Worm (Caenorhabditis elegans) whole organism, early embryonic: ENCODE measurements around the gene nhr-189.

ENCODE experiments used
- B0310.2 ChIP-seq: sonication (generic microtip); optimal IDR thresholded peaks from 2 replicates; lab custom pipeline; 2016; ENCODE audit warnings: mild to moderate bottlenecking, missing genetic modification characterization, missing compliant biosample characterization
- F13C5.2 ChIP-seq: sonication (generic microtip); optimal IDR thresholded peaks from 2 replicates; lab custom pipeline; 2017; ENCODE audit warnings: mild to moderate bottlenecking, missing genetic modification characterization, inconsistent platforms, missing compliant biosample characterization
- aly-1 ChIP-seq: sonication (generic microtip); optimal IDR thresholded peaks from 2 replicates; lab custom pipeline; 2016; ENCODE audit warnings: missing genetic modification characterization, missing compliant biosample characterization
- ama-1 ChIP-seq: fragments of 150-350 bp; optimal IDR thresholded peaks from 2 replicates; lab custom pipeline; 2014
- ceh-13 ChIP-seq: fragments of 200-800 bp; sonication (Bioruptor generic); optimal IDR thresholded peaks from 2 replicates; lab custom pipeline; 2018; ENCODE audit warnings: mild to moderate bottlenecking, missing genetic modification characterization, missing compliant biosample characterization
- ceh-36 ChIP-seq: sonication (generic microtip); optimal IDR thresholded peaks from 2 replicates; lab custom pipeline; 2016; ENCODE audit warnings: missing genetic modification characterization, inconsistent platforms, missing compliant biosample characterization
- ets-7 ChIP-seq: sonication (generic microtip); optimal IDR thresholded peaks from 2 replicates; lab custom pipeline; 2016; ENCODE audit warnings: missing genotype, missing genetic modification characterization, missing compliant biosample characterization
- flt-1 ChIP-seq: fragments of 200-800 bp; sonication (Bioruptor generic); IDR thresholded peaks from 2 replicates; pipeline ENCODE4 v1.3.6; 2022; ENCODE audit warnings: missing genetic modification characterization, missing compliant biosample characterization
- hmbx-1 ChIP-seq: sonication (generic microtip); optimal IDR thresholded peaks from 2 replicates; lab custom pipeline; 2016; ENCODE audit warnings: mild to moderate bottlenecking, missing genetic modification characterization, missing compliant biosample characterization
- hmg-4 ChIP-seq: fragments of 200-800 bp; sonication (Bioruptor generic); optimal IDR thresholded peaks from 2 replicates; lab custom pipeline; 2018; ENCODE audit warnings: mild to moderate bottlenecking, missing genetic modification characterization, missing compliant biosample characterization
- hnd-1 ChIP-seq: sonication (generic microtip); optimal IDR thresholded peaks from 2 replicates; lab custom pipeline; 2016; ENCODE audit warnings: missing genetic modification characterization, missing compliant biosample characterization
- pes-1 ChIP-seq: fragments of 200-800 bp; sonication (Bioruptor generic); IDR thresholded peaks from 2 replicates; pipeline ENCODE4 v1.3.6; 2022; ENCODE audit warnings: missing genetic modification reagents, missing genetic modification characterization, missing compliant biosample characterization
- scrt-1 ChIP-seq: fragments of 200-800 bp; sonication (Bioruptor generic); IDR thresholded peaks from 2 replicates; pipeline ENCODE4 v1.3.6; 2022; ENCODE audit warnings: missing genetic modification characterization, missing compliant biosample characterization
- sea-1 ChIP-seq: fragments of 200-800 bp; sonication (Bioruptor generic); conservative IDR thresholded peaks from 2 replicates; pipeline ENCODE4 v1.3.6; 2022; ENCODE audit warnings: missing genetic modification characterization, missing compliant biosample characterization
- tbx-11 ChIP-seq: fragments of 200-800 bp; sonication (Bioruptor generic); IDR thresholded peaks from 2 replicates; pipeline ENCODE4 v1.3.6; 2022; ENCODE audit warnings: missing genetic modification characterization, missing compliant biosample characterization
- tbx-37 ChIP-seq: fragments of 200-800 bp; sonication (Bioruptor generic); conservative IDR thresholded peaks from 2 replicates; pipeline ENCODE4 v1.3.6; 2022; ENCODE audit warnings: missing genetic modification reagents, missing genetic modification characterization, missing compliant biosample characterization
- tra-4 ChIP-seq: sonication (generic microtip); optimal IDR thresholded peaks from 2 replicates; lab custom pipeline; 2017; ENCODE audit warnings: missing genetic modification characterization, missing compliant biosample characterization

The nhr-189 gene

DNA sequence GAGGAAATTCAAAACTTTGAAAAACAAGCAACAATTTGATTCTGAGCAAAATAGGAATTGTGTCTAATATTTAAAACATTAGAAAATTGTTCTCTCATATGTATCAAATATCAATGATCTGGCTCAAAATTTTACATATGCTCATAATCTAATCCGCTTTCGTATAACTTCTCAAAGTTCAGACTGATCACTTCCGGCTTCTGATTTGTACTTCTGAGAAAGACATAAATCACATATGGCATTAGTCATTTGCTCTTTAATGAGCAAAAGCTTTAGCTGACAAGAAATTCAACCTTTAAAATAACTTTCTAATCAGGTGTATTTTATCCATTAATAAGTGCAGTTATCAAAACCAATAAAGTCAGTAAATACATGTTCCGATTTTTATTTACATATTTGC is 4.1 kb downstream of the nhr-189 start:
- no peak for TF ChIP-seq flt-1 (GFP tag; lab: Robert Waterston, UW)
- no peak for TF ChIP-seq ceh-36 (tag; lab: Kevin White, UChicago)
- TF ChIP-seq hmbx-1 (tag; lab: Kevin White, UChicago) = no peak
- TF ChIP-seq tra-4 (tag; lab: Kevin White, UChicago) = no peak
- no peak for TF ChIP-seq sea-1 (GFP tag; lab: Robert Waterston, UW)
- TF ChIP-seq B0310.2 = no peak
- TF ChIP-seq pes-1 = no peak
- no peak for TF ChIP-seq hmg-4 (GFP tag; lab: Kevin White, UChicago)
- TF ChIP-seq aly-1 = no peak

DNA sequence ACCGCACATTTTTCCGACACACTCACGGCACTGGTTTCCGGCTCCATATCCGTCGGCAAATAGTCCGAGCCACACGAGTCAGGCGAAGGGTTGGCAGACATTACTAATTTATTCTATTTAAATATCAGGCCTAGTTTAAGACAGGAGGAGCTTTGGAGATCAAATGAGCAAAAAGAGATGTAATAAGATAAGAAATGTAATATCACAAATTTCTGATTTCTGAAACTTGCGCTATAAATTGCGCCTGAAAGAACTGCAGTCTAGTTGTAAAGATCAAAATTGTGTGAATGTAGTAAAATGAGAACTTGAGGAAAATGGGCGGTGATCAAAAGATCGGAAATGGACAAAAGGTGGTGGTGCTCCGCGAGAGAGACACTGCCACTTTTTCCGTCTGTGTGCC is 5.2 kb downstream of the nhr-189 start, which contains the start of gene nhr-186:
nhr-186 (minus strand) TSS at position 101 of the 400 bp plus-strand sequence.
- TF ChIP-seq F13C5.2 (tag; lab: Kevin White, UChicago) (no peak), ceh-13 (GFP tag; lab: Kevin White, UChicago) (no peak), hmbx-1 (tag; lab: Kevin White, UChicago) (no peak), scrt-1 (GFP tag; lab: Robert Waterston, UW) (no peak), B0310.2 (no peak), pes-1 (no peak), tra-4 (tag; lab: Kevin White, UChicago) (no peak), tbx-37 (no peak), sea-1 (GFP tag; lab: Robert Waterston, UW) (no peak), hmg-4 (GFP tag; lab: Kevin White, UChicago) (no peak), flt-1 (GFP tag; lab: Robert Waterston, UW) (no peak), tbx-11 (GFP tag; lab: Robert Waterston, UW) (no peak)

DNA sequence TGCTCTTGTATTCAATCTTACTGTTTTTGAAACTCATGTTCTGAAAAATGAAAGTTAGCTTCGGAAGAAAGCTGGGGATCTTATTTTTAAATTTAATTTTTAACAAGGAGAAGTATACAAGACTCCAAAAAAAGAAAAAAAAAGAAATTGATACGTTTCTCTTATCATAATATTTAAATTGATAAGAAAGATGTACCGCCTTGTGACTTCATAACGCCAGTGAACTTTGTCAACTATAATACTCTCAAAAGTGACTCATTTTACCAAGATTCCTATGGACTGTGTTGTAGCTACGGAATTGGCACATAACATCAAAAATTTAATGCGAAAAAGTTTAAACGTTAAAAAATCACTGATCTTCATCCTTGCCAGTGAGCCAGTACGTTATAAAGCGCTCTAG is 8.3 kb downstream of the nhr-189 start:
- TF ChIP-seq hmg-4 (GFP tag; lab: Kevin White, UChicago) (no peak), tbx-11 (GFP tag; lab: Robert Waterston, UW) (no peak), pes-1 (no peak)

DNA sequence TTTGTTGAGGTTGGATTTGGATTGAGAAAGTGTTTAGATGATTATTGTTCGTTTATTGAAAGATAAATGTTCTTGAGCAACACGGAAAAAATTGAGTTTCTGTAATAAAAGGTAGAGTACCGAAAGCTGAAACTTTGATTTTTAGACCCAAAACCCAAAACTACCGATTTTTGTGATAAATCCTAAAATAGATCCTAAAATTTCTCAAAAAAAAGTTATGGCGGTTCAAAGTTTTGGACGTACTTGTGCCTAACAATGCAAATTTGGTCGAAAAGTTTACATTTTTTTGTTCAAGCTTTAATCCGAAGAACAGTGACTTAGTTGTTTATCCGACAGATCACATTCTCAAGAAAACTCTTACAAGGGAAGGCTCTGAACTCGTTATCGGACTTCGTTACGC is 12.8 kb downstream of the nhr-189 start, which contains the start of gene nhr-185:
nhr-185 (minus strand) TSS at position 101 of the 400 bp plus-strand sequence.
- TF ChIP-seq ama-1 (lab: Kevin White, UChicago) (no peak), flt-1 (GFP tag; lab: Robert Waterston, UW) (no peak), aly-1 (no peak), ceh-13 (GFP tag; lab: Kevin White, UChicago) (no peak), tbx-11 (GFP tag; lab: Robert Waterston, UW) (no peak), pes-1 (no peak), B0310.2 (no peak), F13C5.2 (tag; lab: Kevin White, UChicago) (no peak), scrt-1 (GFP tag; lab: Robert Waterston, UW) (no peak), tra-4 (tag; lab: Kevin White, UChicago) (no peak)

DNA sequence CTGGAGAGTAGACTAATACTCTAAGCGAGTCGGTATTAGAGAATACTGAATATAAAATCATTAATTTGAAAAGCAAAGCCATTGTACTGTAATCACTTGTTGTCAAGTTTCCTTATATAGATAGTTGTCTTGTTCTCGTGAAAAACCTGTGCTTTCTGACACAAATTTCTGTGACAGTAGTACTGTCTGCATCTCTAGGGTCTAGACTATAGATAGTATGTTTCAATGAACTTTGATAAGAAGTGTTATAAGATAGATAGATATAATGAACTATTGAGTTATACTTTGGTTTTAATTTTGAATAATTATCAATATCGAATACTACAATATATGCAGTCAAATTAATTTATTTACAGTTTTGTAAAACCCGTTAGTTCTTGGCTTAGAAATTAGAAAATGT is 16.1 kb downstream of the nhr-189 start, which contains the start of gene ugt-32:
ugt-32 (minus strand) TSS at position 82 of the 400 bp plus-strand sequence.
- no peak for TF ChIP-seq flt-1 (GFP tag; lab: Robert Waterston, UW)
- TF ChIP-seq hnd-1 (tag; lab: Kevin White, UChicago) = no peak
- TF ChIP-seq pes-1 = no peak
- TF ChIP-seq scrt-1 (GFP tag; lab: Robert Waterston, UW) = no peak
- no peak for TF ChIP-seq tra-4 (tag; lab: Kevin White, UChicago)
- no peak for TF ChIP-seq ceh-36 (tag; lab: Kevin White, UChicago)
- TF ChIP-seq hmg-4 (GFP tag; lab: Kevin White, UChicago) = no peak
- TF ChIP-seq hmbx-1 (tag; lab: Kevin White, UChicago) = no peak
- no peak for TF ChIP-seq sea-1 (GFP tag; lab: Robert Waterston, UW)
- TF ChIP-seq B0310.2 = no peak
- no peak for TF ChIP-seq ama-1 (lab: Kevin White, UChicago)
- TF ChIP-seq tbx-37 = no peak
- no peak for TF ChIP-seq ceh-13 (GFP tag; lab: Kevin White, UChicago)
- no peak for TF ChIP-seq F13C5.2 (tag; lab: Kevin White, UChicago)
- no peak for TF ChIP-seq tbx-11 (GFP tag; lab: Robert Waterston, UW)
- no peak for TF ChIP-seq ets-7 (tag; lab: Kevin White, UChicago)
- no peak for TF ChIP-seq aly-1

DNA sequence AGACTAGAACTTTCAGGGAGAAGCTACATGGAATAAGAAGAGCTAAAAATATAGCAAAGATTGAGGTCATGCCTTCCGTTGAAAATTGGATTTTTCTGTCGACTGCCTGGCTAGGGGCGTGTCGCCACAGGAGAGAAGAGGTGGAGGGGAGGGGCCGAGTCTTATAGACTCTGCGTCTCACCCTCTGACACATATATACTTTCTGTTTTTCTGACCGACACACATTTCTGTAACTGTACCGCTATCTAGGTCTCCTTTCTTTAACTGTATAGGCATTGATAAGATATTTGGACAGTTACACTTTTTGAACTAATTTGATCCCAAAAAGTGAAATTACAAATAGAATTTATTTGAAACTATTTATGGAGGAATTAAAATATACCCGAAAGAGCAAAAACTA is 18.6 kb downstream of the nhr-189 start:
- TF ChIP-seq hmg-4 (GFP tag; lab: Kevin White, UChicago) = no peak
- TF ChIP-seq hnd-1 (tag; lab: Kevin White, UChicago) = no peak
- TF ChIP-seq flt-1 (GFP tag; lab: Robert Waterston, UW) = no peak
- no peak for TF ChIP-seq ama-1 (lab: Kevin White, UChicago)
- TF ChIP-seq tra-4 (tag; lab: Kevin White, UChicago) = no peak
- no peak for TF ChIP-seq B0310.2
- no peak for TF ChIP-seq sea-1 (GFP tag; lab: Robert Waterston, UW)
- TF ChIP-seq ceh-36 (tag; lab: Kevin White, UChicago) = no peak
- TF ChIP-seq scrt-1 (GFP tag; lab: Robert Waterston, UW) = no peak
- no peak for TF ChIP-seq F13C5.2 (tag; lab: Kevin White, UChicago)
- no peak for TF ChIP-seq hmbx-1 (tag; lab: Kevin White, UChicago)

DNA sequence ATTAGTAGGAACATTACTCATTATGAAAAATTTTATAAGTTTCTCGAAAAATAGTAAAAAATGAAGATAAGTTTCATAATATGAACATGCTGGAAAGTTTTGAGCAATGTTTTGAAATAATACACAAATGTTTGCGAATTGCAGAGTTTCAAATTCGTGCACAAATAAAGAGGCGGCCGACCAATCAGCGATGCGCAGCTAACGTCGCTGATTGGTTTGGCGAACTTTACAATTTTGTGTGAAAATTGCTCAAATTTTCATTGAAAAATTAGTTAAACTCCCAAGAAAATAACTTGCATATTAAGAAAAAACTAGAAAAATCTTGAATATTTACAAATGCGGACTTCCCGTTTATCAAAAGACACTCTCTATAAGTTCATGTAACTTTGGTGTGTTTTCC is 27.4 kb downstream of the nhr-189 start:
- TF ChIP-seq hnd-1 (tag; lab: Kevin White, UChicago) = no peak
- no peak for TF ChIP-seq pes-1
- TF ChIP-seq aly-1 = no peak
- no peak for TF ChIP-seq B0310.2
- no peak for TF ChIP-seq ceh-13 (GFP tag; lab: Kevin White, UChicago)
- TF ChIP-seq ets-7 (tag; lab: Kevin White, UChicago) = no peak
- TF ChIP-seq sea-1 (GFP tag; lab: Robert Waterston, UW) = no peak
- TF ChIP-seq tbx-37 = no peak
- TF ChIP-seq hmbx-1 (tag; lab: Kevin White, UChicago) = no peak
- TF ChIP-seq scrt-1 (GFP tag; lab: Robert Waterston, UW) = no peak
- no peak for TF ChIP-seq ama-1 (lab: Kevin White, UChicago)
- TF ChIP-seq tra-4 (tag; lab: Kevin White, UChicago) = no peak
- no peak for TF ChIP-seq tbx-11 (GFP tag; lab: Robert Waterston, UW)
- no peak for TF ChIP-seq ceh-36 (tag; lab: Kevin White, UChicago)
- TF ChIP-seq hmg-4 (GFP tag; lab: Kevin White, UChicago) = no peak
- no peak for TF ChIP-seq F13C5.2 (tag; lab: Kevin White, UChicago)
- TF ChIP-seq flt-1 (GFP tag; lab: Robert Waterston, UW) = no peak
